Worm (Caenorhabditis elegans) whole organism, L1 larva: ENCODE results near the gene Y110A2AL.4.
A peak's percentile ranks its signal among the peaks of the same experiment; 100 is the strongest.

Source experiments
- alr-1 ChIP-seq: fragments of 200-800 bp; sonication (Bioruptor generic); optimal IDR thresholded peaks from 2 replicates; lab custom pipeline; 2018; ENCODE audit warnings: borderline replicate concordance, mild to moderate bottlenecking, missing genetic modification characterization, missing compliant biosample characterization
- lin-13 ChIP-seq: fragments of 150-350 bp; optimal IDR thresholded peaks from 2 replicates; lab custom pipeline; 2014; ENCODE audit warnings: missing biosample characterization, missing genetic modification reagents, missing genetic modification characterization
- lin-15B ChIP-seq: fragments of 150-350 bp; sonication (generic microtip); optimal IDR thresholded peaks from 3 replicates; lab custom pipeline; 2014; ENCODE audit warnings: missing biosample characterization, missing genetic modification characterization
- mdl-1 ChIP-seq, 2 experiments: fragments of 150-350 bp; optimal IDR thresholded peaks; 2 replicates each; lab custom pipeline; 2014 to 2017; ENCODE audit warnings: missing biosample characterization in 2 of 2, missing genetic modification characterization in 2 of 2, inconsistent platforms in 1 of 2
- nhr-11 ChIP-seq: fragments of 150-350 bp; optimal IDR thresholded peaks from 2 replicates; lab custom pipeline; 2014; ENCODE audit warnings: missing biosample characterization, missing genetic modification characterization
- nhr-12 ChIP-seq: sonication (generic microtip); optimal IDR thresholded peaks from 2 replicates; lab custom pipeline; 2017; ENCODE audit warnings: missing biosample characterization, missing genetic modification characterization
- pqm-1 ChIP-seq: sonication (generic microtip); optimal IDR thresholded peaks from 3 replicates; lab custom pipeline; 2017; ENCODE audit warnings: missing biosample characterization, missing genetic modification characterization
- zag-1 ChIP-seq: fragments of 150-350 bp; optimal IDR thresholded peaks from 2 replicates; lab custom pipeline; 2014; ENCODE audit warnings: missing biosample characterization, missing genetic modification characterization
- ztf-11 ChIP-seq, 2 experiments: sonication (generic microtip); optimal IDR thresholded peaks; 2 replicates each; lab custom pipeline; 2016 to 2017; ENCODE audit warnings: missing genetic modification characterization in 2 of 2, missing biosample characterization in 1 of 2, missing compliant biosample characterization in 1 of 2

ce11 chrII:2881088-2881487 lies 42.0 kb downstream of the Y110A2AL.4 start:
- TF ChIP-seq alr-1 (tag; lab: Kevin White, UChicago) (no peak), nhr-12 (tag; lab: Kevin White, UChicago) (no peak), mdl-1 (tag; optimal IDR thresholded peaks at IDR 0.05; lab: Kevin White, UChicago) (no peak), lin-13 (GFP tag; lab: Kevin White, UChicago) (peak; percentile 16), lin-15B (tag; lab: Kevin White, UChicago) (no peak), pqm-1 (tag; lab: Kevin White, UChicago) (no peak), nhr-11 (tag; lab: Kevin White, UChicago) (no peak), ztf-11 (tag; optimal IDR thresholded peaks at IDR 0.05; lab: Kevin White, UChicago) (no peak), zag-1 (tag; lab: Kevin White, UChicago) (no peak)
